Worm (Caenorhabditis elegans) whole organism, L4/young adult: Measurements from ENCODE around the gene cyp-33E2.

ENCODE experiments used
- dao-5 ChIP-seq: sonication (generic microtip); optimal IDR thresholded peaks from 2 replicates; lab custom pipeline; 2016; ENCODE audit warnings: missing genotype, missing genetic modification characterization, moderate library complexity, missing compliant biosample characterization
- him-1 ChIP-seq: sonication (generic microtip); optimal IDR thresholded peaks from 2 replicates; lab custom pipeline; 2016; ENCODE audit warnings: missing genotype, missing genetic modification reagents, missing genetic modification characterization, missing compliant biosample characterization

DNA sequence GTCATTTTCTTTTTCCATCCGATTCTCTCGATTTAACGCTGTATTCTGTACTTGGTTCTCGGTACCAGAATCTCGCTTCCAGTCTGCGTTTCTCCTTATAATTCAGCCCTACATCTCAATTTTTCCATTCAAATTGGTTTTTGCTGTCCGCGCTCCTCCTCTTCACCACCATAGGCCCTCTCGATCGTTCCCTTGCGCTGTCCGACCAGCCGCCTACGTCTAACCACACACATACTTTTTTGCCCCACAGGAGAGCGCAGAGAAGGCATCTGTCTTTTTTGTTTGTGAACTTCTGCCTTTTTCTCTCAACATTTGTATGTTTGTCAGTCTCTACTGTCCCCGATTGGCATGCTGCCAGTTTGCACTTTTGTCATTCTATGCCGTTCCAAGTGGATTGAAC is 15.2 kb downstream of the cyp-33E2 start, which contains the start of gene F42A9.11:
- TF ChIP-seq dao-5 = no peak
- TF ChIP-seq him-1 (tag; lab: Kevin White, UChicago) = no peak
